Fruit fly (Drosophila melanogaster) whole organism, embryonic: Measurements from ENCODE around the gene CG31752.

Experiments used
- CG10267 ChIP-seq: fragments of 200-800 bp; sonication (Bioruptor generic); optimal IDR thresholded peaks from 2 replicates; lab custom pipeline; 2018; ENCODE audit warnings: missing biosample characterization, mild to moderate bottlenecking, missing genetic modification characterization, moderate library complexity
- CG12391 ChIP-seq: fragments of 200-800 bp; sonication (Bioruptor generic); optimal IDR thresholded peaks from 3 replicates; lab custom pipeline; 2018; ENCODE audit warnings: missing biosample characterization, mild to moderate bottlenecking, missing genetic modification characterization, moderate library complexity
- CG13287 ChIP-seq: fragments of 200-800 bp; sonication (Bioruptor generic); IDR thresholded peaks from 2 replicates; pipeline ENCODE4 v1.3.6; 2022; ENCODE audit warnings: missing biosample characterization, missing genetic modification characterization; ENCODE audit not compliant: partially characterized antibody
- CG13424 ChIP-seq: fragments of 200-800 bp; sonication (Bioruptor generic); optimal IDR thresholded peaks from 2 replicates; lab custom pipeline; 2019; ENCODE audit warnings: missing biosample characterization, mild to moderate bottlenecking, missing genetic modification characterization, moderate library complexity
- CG14965 ChIP-seq: fragments of 200-800 bp; sonication (Bioruptor generic); optimal IDR thresholded peaks from 2 replicates; lab custom pipeline; 2016; ENCODE audit warnings: missing biosample characterization, missing genetic modification characterization, borderline replicate concordance
- CG15601 ChIP-seq: fragments of 200-800 bp; sonication (Bioruptor generic); optimal IDR thresholded peaks from 3 replicates; lab custom pipeline; 2019; ENCODE audit warnings: missing biosample characterization, mild to moderate bottlenecking, missing genetic modification characterization, moderate library complexity
- CG1603 ChIP-seq: fragments of 200-800 bp; sonication (Bioruptor generic); optimal IDR thresholded peaks from 2 replicates; lab custom pipeline; 2019; ENCODE audit warnings: missing biosample characterization, mild to moderate bottlenecking, missing genetic modification characterization, moderate library complexity
- CG18262 ChIP-seq: fragments of 200-800 bp; optimal IDR thresholded peaks from 3 replicates; lab custom pipeline; 2019; ENCODE audit warnings: missing biosample characterization, mild to moderate bottlenecking, missing genetic modification characterization, moderate library complexity
- CG18764 ChIP-seq: fragments of 200-800 bp; sonication (Bioruptor generic); optimal IDR thresholded peaks from 3 replicates; lab custom pipeline; 2016; ENCODE audit warnings: missing biosample characterization, missing genetic modification characterization
- CG2199 ChIP-seq: fragments of 200-800 bp; sonication (Bioruptor generic); IDR thresholded peaks from 3 replicates; pipeline ENCODE4 v1.3.6; 2022; ENCODE audit warnings: missing biosample characterization, missing genetic modification characterization
- CG2678 ChIP-seq: fragments of 200-800 bp; sonication (Bioruptor generic); optimal IDR thresholded peaks from 3 replicates; lab custom pipeline; 2019; ENCODE audit warnings: missing biosample characterization, mild to moderate bottlenecking, missing genetic modification characterization, moderate library complexity
- CG3281 ChIP-seq: fragments of 200-800 bp; sonication (Bioruptor generic); optimal IDR thresholded peaks from 3 replicates; lab custom pipeline; 2017; ENCODE audit warnings: missing biosample characterization, mild to moderate bottlenecking, missing genetic modification characterization
- CG3407 ChIP-seq: fragments of 200-800 bp; sonication (Bioruptor generic); optimal IDR thresholded peaks from 2 replicates; lab custom pipeline; 2018; ENCODE audit warnings: missing biosample characterization, mild to moderate bottlenecking, missing genetic modification characterization
- CG3995 ChIP-seq: fragments of 200-800 bp; sonication (Bioruptor generic); optimal IDR thresholded peaks from 3 replicates; lab custom pipeline; 2016; ENCODE audit warnings: missing biosample characterization, missing genetic modification characterization
- CG4282 ChIP-seq: fragments of 200-800 bp; sonication (Bioruptor generic); optimal IDR thresholded peaks from 2 replicates; lab custom pipeline; 2016; ENCODE audit warnings: missing biosample characterization, missing genetic modification characterization
- CG6683 ChIP-seq: fragments of 200-800 bp; sonication (Bioruptor generic); optimal IDR thresholded peaks from 2 replicates; lab custom pipeline; 2017; ENCODE audit warnings: missing biosample characterization, mild to moderate bottlenecking, missing genetic modification characterization, missing genetic modification reagents
- CG8359 ChIP-seq: fragments of 200-800 bp; sonication (Bioruptor generic); optimal IDR thresholded peaks from 2 replicates; lab custom pipeline; 2017; ENCODE audit warnings: missing biosample characterization, mild to moderate bottlenecking, missing genetic modification characterization, borderline replicate concordance
- CG8924 ChIP-seq: fragments of 200-800 bp; optimal IDR thresholded peaks from 3 replicates; lab custom pipeline; 2019; ENCODE audit warnings: missing biosample characterization, mild to moderate bottlenecking, missing genetic modification characterization, moderate library complexity
- Hr78 ChIP-seq, 2 experiments: fragments of 200-800 bp in 1 of 2; fragments of >200 bp in 1 of 2; sonication (Bioruptor generic) in 1 of 2; optimal IDR thresholded peaks; 2 replicates each; lab custom pipeline; 2017 to 2019; ENCODE audit warnings: missing biosample characterization in 2 of 2, missing genetic modification characterization in 2 of 2, mild to moderate bottlenecking in 1 of 2, moderate library complexity in 1 of 2
- Mad ChIP-seq: fragments of 200-800 bp; sonication (Bioruptor generic); optimal IDR thresholded peaks from 2 replicates; lab custom pipeline; 2016; ENCODE audit warnings: missing biosample characterization, missing genetic modification characterization
- Med ChIP-seq: fragments of 200-800 bp; sonication (Bioruptor generic); peaks from one replicate; lab custom pipeline; 2016; ENCODE audit warnings: missing biosample characterization, missing genetic modification characterization, mild to moderate bottlenecking, inconsistent platforms, moderate library complexity
- Neu2 ChIP-seq: fragments of 200-800 bp; sonication (Bioruptor generic); optimal IDR thresholded peaks from 3 replicates; lab custom pipeline; 2016; ENCODE audit warnings: missing biosample characterization, missing genetic modification characterization, borderline replicate concordance
- PHDP ChIP-seq: fragments of 200-800 bp; sonication (Bioruptor generic); optimal IDR thresholded peaks from 3 replicates; lab custom pipeline; 2018; ENCODE audit warnings: missing biosample characterization, mild to moderate bottlenecking, missing genetic modification characterization, moderate library complexity
- Rfx ChIP-seq: fragments of 200-800 bp; sonication (Bioruptor generic); IDR thresholded peaks from 2 replicates; pipeline ENCODE4 v1.3.6; 2022; ENCODE audit warnings: missing biosample characterization, missing genetic modification characterization
- Trl ChIP-seq, 3 experiments: fragments of >200 bp in 2 of 3; fragments of 200-800 bp in 1 of 3; sonication (Bioruptor generic) in 1 of 3; optimal IDR thresholded peaks; 2 replicates in 1 of 3; 3 replicates in 2 of 3; lab custom pipeline; 2016 to 2017; ENCODE audit warnings: missing biosample characterization in 1 of 3, missing genetic modification characterization in 1 of 3
- Usf ChIP-seq: fragments of 200-800 bp; sonication (Bioruptor generic); optimal IDR thresholded peaks from 2 replicates; lab custom pipeline; 2017; ENCODE audit warnings: missing genotype, missing biosample characterization, missing genetic modification characterization
- Xrp1 ChIP-seq: fragments of 200-800 bp; sonication (Bioruptor generic); IDR thresholded peaks from 2 replicates; pipeline ENCODE4 v1.3.6; 2022; ENCODE audit warnings: missing biosample characterization, missing genetic modification characterization
- ab ChIP-seq: fragments of 200-800 bp; sonication (Bioruptor generic); optimal IDR thresholded peaks from 2 replicates; lab custom pipeline; 2016; ENCODE audit warnings: missing biosample characterization, missing genetic modification characterization
- al ChIP-seq: fragments of 200-800 bp; sonication (Bioruptor generic); IDR thresholded peaks from 2 replicates; pipeline ENCODE4 v1.3.6; 2022; ENCODE audit warnings: missing biosample characterization, missing genetic modification characterization
- ara ChIP-seq: fragments of 200-800 bp; sonication (Bioruptor generic); IDR thresholded peaks from 2 replicates; pipeline ENCODE4 v1.3.6; 2022; ENCODE audit warnings: missing biosample characterization, missing genetic modification characterization
- br ChIP-seq: fragments of >200 bp; optimal IDR thresholded peaks from 2 replicates; lab custom pipeline; 2017
- bsh ChIP-seq, 2 experiments: fragments of 200-800 bp; sonication (Bioruptor generic); optimal IDR thresholded peaks; 2 replicates each; lab custom pipeline; 2017 to 2018; ENCODE audit warnings: mild to moderate bottlenecking in 2 of 2, missing biosample characterization in 2 of 2, missing genetic modification characterization in 2 of 2, moderate library complexity in 1 of 2
- caup ChIP-seq: fragments of 200-800 bp; sonication (Bioruptor generic); optimal IDR thresholded peaks from 3 replicates; lab custom pipeline; 2017; ENCODE audit warnings: missing biosample characterization, mild to moderate bottlenecking, missing genetic modification characterization, moderate library complexity; ENCODE audit not compliant: severe bottlenecking
- chif ChIP-seq, 2 experiments: fragments of 200-800 bp; sonication (Bioruptor generic); optimal IDR thresholded peaks; 3 replicates each; lab custom pipeline; 2016; ENCODE audit warnings: missing biosample characterization in 2 of 2, missing genetic modification characterization in 2 of 2
- ci ChIP-seq: fragments of 200-800 bp; sonication (Bioruptor generic); IDR thresholded peaks from 3 replicates; pipeline ENCODE4 v1.3.6; 2022; ENCODE audit warnings: missing biosample characterization, missing genetic modification characterization
- dmrt11E ChIP-seq: fragments of 200-800 bp; sonication (Bioruptor generic); optimal IDR thresholded peaks from 3 replicates; lab custom pipeline; 2018; ENCODE audit warnings: missing biosample characterization, mild to moderate bottlenecking, missing genetic modification characterization, moderate library complexity
- fd3F ChIP-seq: fragments of 200-800 bp; sonication (Bioruptor generic); optimal IDR thresholded peaks from 2 replicates; lab custom pipeline; 2018; ENCODE audit warnings: missing biosample characterization, mild to moderate bottlenecking, missing genetic modification characterization, moderate library complexity
- gsb ChIP-seq: fragments of 200-800 bp; sonication (Bioruptor generic); IDR thresholded peaks from 2 replicates; pipeline ENCODE4 v1.3.6; 2022; ENCODE audit warnings: missing biosample characterization, missing genetic modification characterization
- lov ChIP-seq, 2 experiments: fragments of 200-800 bp in 1 of 2; fragments of >200 bp in 1 of 2; sonication (Bioruptor generic) in 1 of 2; IDR thresholded peaks in 1 of 2; optimal IDR thresholded peaks in 1 of 2; 2 replicates in 1 of 2; 3 replicates in 1 of 2; pipeline versions ENCODE4 v1.3.6 to Lab custom; 2017 to 2022; ENCODE audit warnings: missing biosample characterization in 1 of 2, missing genetic modification characterization in 1 of 2
- oc ChIP-seq: fragments of 200-800 bp; sonication (Bioruptor generic); optimal IDR thresholded peaks from 2 replicates; lab custom pipeline; 2018; ENCODE audit warnings: missing biosample characterization, mild to moderate bottlenecking, missing genetic modification characterization, moderate library complexity
- odd ChIP-seq: fragments of 200-800 bp; sonication (Bioruptor generic); optimal IDR thresholded peaks from 2 replicates; lab custom pipeline; 2017; ENCODE audit warnings: missing biosample characterization, mild to moderate bottlenecking, missing genetic modification characterization
- row ChIP-seq: fragments of 200-800 bp; sonication (Bioruptor generic); IDR thresholded peaks from 3 replicates; pipeline ENCODE4 v1.3.6; 2022; ENCODE audit warnings: missing biosample characterization, missing genetic modification characterization
- sens ChIP-seq: fragments of 200-800 bp; sonication (Bioruptor generic); peaks from one replicate; lab custom pipeline; 2016; ENCODE audit warnings: missing biosample characterization, missing genetic modification characterization
- slp2 ChIP-seq: fragments of 200-800 bp; sonication (Bioruptor generic); optimal IDR thresholded peaks from 2 replicates; lab custom pipeline; 2016; ENCODE audit warnings: missing biosample characterization, missing genetic modification characterization
- ssp ChIP-seq: fragments of 200-800 bp; sonication (Bioruptor generic); IDR thresholded peaks from 2 replicates; pipeline ENCODE4 v1.3.6; 2022; ENCODE audit warnings: missing biosample characterization, missing genetic modification characterization
- tap ChIP-seq: fragments of 200-800 bp; optimal IDR thresholded peaks from 3 replicates; lab custom pipeline; 2019; ENCODE audit warnings: missing biosample characterization, mild to moderate bottlenecking, missing genetic modification characterization, moderate library complexity
- tgo ChIP-seq: fragments of 200-800 bp; sonication (Bioruptor generic); IDR thresholded peaks from 3 replicates; pipeline ENCODE4 v1.3.6; 2022; ENCODE audit warnings: missing biosample characterization, missing genetic modification characterization
- twi ChIP-seq: fragments of 200-800 bp; optimal IDR thresholded peaks from 2 replicates; lab custom pipeline; 2019; ENCODE audit warnings: missing biosample characterization, mild to moderate bottlenecking, missing genetic modification characterization, moderate library complexity
- usp ChIP-seq: fragments of >200 bp; optimal IDR thresholded peaks from 2 replicates; lab custom pipeline; 2017; ENCODE audit warnings: missing biosample characterization, missing genetic modification characterization
- zfh2 ChIP-seq: fragments of 200-800 bp; sonication (Bioruptor generic); optimal IDR thresholded peaks from 2 replicates; lab custom pipeline; 2016; ENCODE audit warnings: missing biosample characterization, missing genetic modification characterization

Gene CG31752

dm6 chr2L:18889311-18889710 is 48.2 kb upstream of the CG31752 start (continued):
- TF ChIP-seq ara (GFP tag; lab: Robert Waterston, UW), result no peak; the same call in 1 of the 2 replicates
- peak; percentile 52; the same call in 1 of the 2 replicates for TF ChIP-seq Xrp1
- no peak for TF ChIP-seq odd (GFP tag; lab: Kevin White, UChicago)
- TF ChIP-seq bsh (GFP tag; optimal IDR thresholded peaks at IDR 0.05; lab: Kevin White, UChicago), result peak in 1 of 2 experiments; percentile 53
- 0 out of 3 replicates have a peak, but pooled peaks have one; percentile 33 for TF ChIP-seq ci (GFP tag; lab: Robert Waterston, UW)
- TF ChIP-seq ssp (GFP tag; lab: Robert Waterston, UW), result no peak
- TF ChIP-seq CG12391 (tag; lab: Kevin White, UChicago), result peak; percentile 43
- TF ChIP-seq ab (GFP tag; lab: Kevin White, UChicago), result no peak
- no peak for TF ChIP-seq fd3F (GFP tag; lab: Kevin White, UChicago)
- TF ChIP-seq tap (tag; lab: Kevin White, UChicago), result peak; percentile 13
- TF ChIP-seq chif (GFP tag; optimal IDR thresholded peaks at IDR 0.05; lab: Kevin White, UChicago), result no peak
- TF ChIP-seq CG4282 (GFP tag; lab: Kevin White, UChicago), result no peak
- TF ChIP-seq oc (tag; lab: Kevin White, UChicago), result no peak
- TF ChIP-seq al, result no peak
- TF ChIP-seq Mad (GFP tag; lab: Kevin White, UChicago), result no peak
- no peak for TF ChIP-seq CG2199
- TF ChIP-seq CG3281 (GFP tag; lab: Kevin White, UChicago), result no peak
- TF ChIP-seq CG15601, result no peak
- TF ChIP-seq CG3995 (GFP tag; lab: Kevin White, UChicago), result no peak
- 0 out of 3 replicates have a peak, but pooled peaks have one; percentile 22 for TF ChIP-seq tgo
- TF ChIP-seq zfh2 (GFP tag; lab: Kevin White, UChicago), result no peak
- TF ChIP-seq Med, result peak; percentile 33
- no peak for TF ChIP-seq slp2 (GFP tag; lab: Kevin White, UChicago)
- no peak for TF ChIP-seq gsb
- TF ChIP-seq Neu2 (GFP tag; lab: Kevin White, UChicago), result no peak
- TF ChIP-seq caup (GFP tag; lab: Kevin White, UChicago), result peak; percentile 3
- TF ChIP-seq CG1603, result peak; percentile 12
- no peak for TF ChIP-seq Usf
- no peak for TF ChIP-seq Trl (optimal IDR thresholded peaks at IDR 0.05; lab: Kevin White, UChicago)
- TF ChIP-seq Trl (GFP tag; optimal IDR thresholded peaks at IDR 0.05; lab: Kevin White, UChicago), result no peak
- TF ChIP-seq CG13287 (GFP tag; lab: Robert Waterston, UW), result no peak
- TF ChIP-seq Rfx, result peak; percentile 25; the same call in 1 of the 2 replicates
- peak; percentile 5 for TF ChIP-seq CG8924 (tag; lab: Kevin White, UChicago)
- TF ChIP-seq twi (tag; lab: Kevin White, UChicago), result no peak
- peak; percentile 11 for TF ChIP-seq CG3407 (GFP tag; lab: Kevin White, UChicago)
- peak; percentile 31 for TF ChIP-seq CG18262
- TF ChIP-seq CG2678 (tag; lab: Kevin White, UChicago), result peak; percentile 18
- TF ChIP-seq CG14965, result no peak
- TF ChIP-seq CG6683 (GFP tag; lab: Kevin White, UChicago), result no peak
- TF ChIP-seq CG13424 (tag; lab: Kevin White, UChicago), result peak; percentile 35
- peak; percentile 67 for TF ChIP-seq sens (GFP tag; lab: Kevin White, UChicago)
- no peak for TF ChIP-seq CG18764 (GFP tag; lab: Kevin White, UChicago)
- TF ChIP-seq lov (optimal IDR thresholded peaks at IDR 0.05; lab: Kevin White, UChicago), result no peak
- TF ChIP-seq lov (GFP tag; IDR thresholded peaks at IDR 0.05; lab: Robert Waterston, UW), result no peak
- no peak for TF ChIP-seq br (lab: Kevin White, UChicago)
- no peak for TF ChIP-seq Hr78 (GFP tag; optimal IDR thresholded peaks at IDR 0.05; lab: Kevin White, UChicago)
- TF ChIP-seq CG8359 (GFP tag; lab: Kevin White, UChicago), result no peak
- TF ChIP-seq dmrt11E (tag; lab: Kevin White, UChicago), result peak; percentile 48
- no peak for TF ChIP-seq usp (GFP tag; lab: Kevin White, UChicago)
- TF ChIP-seq CG10267 (tag; lab: Kevin White, UChicago), result peak; percentile 15
- peak; percentile 38 for TF ChIP-seq row (GFP tag; lab: Robert Waterston, UW)
- no peak for TF ChIP-seq PHDP
